Fruit fly (Drosophila melanogaster): ENCODE results near the gene Tsp26A.

DNA sequence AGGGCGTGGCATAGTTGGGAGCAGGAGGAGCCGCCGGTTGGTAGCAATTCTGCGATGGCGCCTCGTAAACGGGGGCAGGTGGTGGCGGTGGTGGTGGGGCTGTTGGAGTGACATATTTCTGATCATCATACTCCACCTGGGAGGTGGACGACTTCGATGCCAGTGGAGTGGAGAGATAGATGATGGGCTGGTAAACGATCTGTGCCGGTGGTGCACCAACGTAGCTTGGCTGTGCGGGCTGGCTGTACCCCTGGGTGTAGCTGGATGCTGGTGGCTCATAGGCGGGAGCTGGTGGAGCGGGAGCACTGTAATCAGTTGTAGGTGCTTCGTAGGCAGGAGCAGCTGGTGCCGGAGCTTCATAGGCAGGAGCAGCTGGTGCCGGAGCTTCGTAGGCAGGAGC lies 36.8 kb upstream of the Tsp26A start:
- TF ChIP-seq Hnf4 (GFP tag; optimal IDR thresholded peaks at IDR 0.05) (no peak), tai (GFP tag; optimal IDR thresholded peaks at IDR 0.05) (no peak), psq (GFP tag; optimal IDR thresholded peaks at IDR 0.05) (no peak), Jra (GFP tag; optimal IDR thresholded peaks at IDR 0.05) (no peak)

Data from whole organism, wandering third instar larva.